1 fruit fly cellular context compared by ENCODE assay signal in genomic region chr3L:14166271-14166670, dm6.
TF ChIP-seq lines count a peak whose summit lies in the region.

No protein-coding gene starts in this region.

TF ChIP-seq in whole organism, embryonic, 481 proteins besides CTCF, POLR2A, EP300 and RAD21 (continued from another document and continues in another):
- TF ChIP-seq ttk (GFP tag; IDR thresholded peaks at IDR 0.05; lab: Robert Waterston, UW) (0 out of 2 replicates have a peak, but pooled peaks have one; percentile 23), CG15269 (tag; optimal IDR thresholded peaks at IDR 0.05; lab: Kevin White, UChicago) (no peak), wor (GFP tag; IDR thresholded peaks at IDR 0.05; lab: Robert Waterston, UW) (no peak), Lpt (GFP tag; optimal IDR thresholded peaks at IDR 0.05; lab: Kevin White, UChicago) (no peak), Xrp1 (GFP tag; IDR thresholded peaks at IDR 0.05; lab: Robert Waterston, UW) (peak; percentile 56; the same call in 1 of the 2 replicates), CG15601 (tag; optimal IDR thresholded peaks at IDR 0.05; lab: Kevin White, UChicago) (peak; percentile 37), nerfin-1 (tag; optimal IDR thresholded peaks at IDR 0.05; lab: Kevin White, UChicago) (no peak), CG11723 (GFP tag; optimal IDR thresholded peaks at IDR 0.05; lab: Kevin White, UChicago) (no peak), HLH54F (GFP tag; optimal IDR thresholded peaks at IDR 0.05; lab: Kevin White, UChicago) (no peak), bab2 (GFP tag; optimal IDR thresholded peaks at IDR 0.05; lab: Kevin White, UChicago) (no peak), CG7839 (tag; optimal IDR thresholded peaks at IDR 0.05; lab: Kevin White, UChicago) (peak; percentile 38), CG4820 (GFP tag; optimal IDR thresholded peaks at IDR 0.05; lab: Kevin White, UChicago) (peak; percentile 29), Ets65A (GFP tag; lab: Kevin White, UChicago) (peak; percentile 33), BEAF-32 (GFP tag; optimal IDR thresholded peaks at IDR 0.05; lab: Kevin White, UChicago) (no peak), CG2120 (GFP tag; optimal IDR thresholded peaks at IDR 0.05; lab: Kevin White, UChicago) (no peak), Sin3A (optimal IDR thresholded peaks at IDR 0.05; lab: Kevin White, UChicago) (no peak), Vsx1 (GFP tag; optimal IDR thresholded peaks at IDR 0.05; lab: Kevin White, UChicago) (no peak), Oli (tag; optimal IDR thresholded peaks at IDR 0.05; lab: Kevin White, UChicago) (peak; percentile 46), CG2202 (tag; optimal IDR thresholded peaks at IDR 0.05; lab: Kevin White, UChicago) (peak; percentile 12), CG2712 (tag; optimal IDR thresholded peaks at IDR 0.05; lab: Kevin White, UChicago) (peak; percentile 38), CG16813 (GFP tag; IDR thresholded peaks at IDR 0.05; lab: Robert Waterston, UW; ENCODE audit: partially characterized antibody) (0 out of 3 replicates have a peak, but pooled peaks have one; percentile 21), fd3F (GFP tag; optimal IDR thresholded peaks at IDR 0.05; lab: Kevin White, UChicago) (no peak), CG10147 (GFP tag; optimal IDR thresholded peaks at IDR 0.05; lab: Kevin White, UChicago) (no peak), CG9727 (GFP tag; optimal IDR thresholded peaks at IDR 0.05; lab: Kevin White, UChicago) (peak; percentile 15), CG15479 (GFP tag; optimal IDR thresholded peaks at IDR 0.05; lab: Kevin White, UChicago) (no peak), gro (GFP tag; optimal IDR thresholded peaks at IDR 0.05; lab: Kevin White, UChicago) (no peak), bigmax (GFP tag; optimal IDR thresholded peaks at IDR 0.05; lab: Kevin White, UChicago) (no peak), pnt (GFP tag; optimal IDR thresholded peaks at IDR 0.05; lab: Kevin White, UChicago) (no peak), Ptx1 (GFP tag; IDR thresholded peaks at IDR 0.05; lab: Robert Waterston, UW) (no peak; the same call in 1 of the 2 replicates), pfk (GFP tag; optimal IDR thresholded peaks at IDR 0.05; lab: Kevin White, UChicago) (no peak), NC2β (GFP tag; optimal IDR thresholded peaks at IDR 0.05; lab: Kevin White, UChicago) (peak; percentile 31), CG4854 (GFP tag; optimal IDR thresholded peaks at IDR 0.05; lab: Kevin White, UChicago) (no peak), eyg (GFP tag; optimal IDR thresholded peaks at IDR 0.05; lab: Kevin White, UChicago) (no peak), sr (GFP tag; IDR thresholded peaks at IDR 0.05; lab: Robert Waterston, UW) (no peak), lov (optimal IDR thresholded peaks at IDR 0.05; lab: Kevin White, UChicago) (no peak), lov (GFP tag; IDR thresholded peaks at IDR 0.05; lab: Robert Waterston, UW) (no peak), hkb (optimal IDR thresholded peaks at IDR 0.05; lab: Kevin White, UChicago) (no peak), hkb (GFP tag; IDR thresholded peaks at IDR 0.05; lab: Robert Waterston, UW) (peak; percentile 35; the same call in 1 of the 2 replicates), zen (tag; optimal IDR thresholded peaks at IDR 0.05; lab: Kevin White, UChicago) (peak; percentile 27), Elba2 (GFP tag; optimal IDR thresholded peaks at IDR 0.05; lab: Kevin White, UChicago) (no peak), Bdp1 (GFP tag; optimal IDR thresholded peaks at IDR 0.05; lab: Kevin White, UChicago) (no peak), ind (GFP tag; optimal IDR thresholded peaks at IDR 0.05; lab: Kevin White, UChicago) (peak; percentile 15), CG30020 (tag; optimal IDR thresholded peaks at IDR 0.05; lab: Kevin White, UChicago) (no peak), kni (GFP tag; optimal IDR thresholded peaks at IDR 0.05; lab: Kevin White, UChicago) (no peak), az2 (GFP tag; optimal IDR thresholded peaks at IDR 0.05; lab: Kevin White, UChicago) (peak; percentile 49), CG17359 (tag; optimal IDR thresholded peaks at IDR 0.05; lab: Kevin White, UChicago) (peak; percentile 24), lab (GFP tag; optimal IDR thresholded peaks at IDR 0.05; lab: Kevin White, UChicago) (no peak), PHDP (tag; optimal IDR thresholded peaks at IDR 0.05; lab: Kevin White, UChicago) (peak; percentile 16), HHEX (GFP tag; optimal IDR thresholded peaks at IDR 0.05; lab: Kevin White, UChicago) (no peak), Hey (tag; optimal IDR thresholded peaks at IDR 0.05; lab: Kevin White, UChicago) (no peak), tgo (GFP tag; IDR thresholded peaks at IDR 0.05; lab: Robert Waterston, UW) (no peak), gsb (GFP tag; IDR thresholded peaks at IDR 0.05; lab: Robert Waterston, UW) (no peak), CG33557 (GFP tag; optimal IDR thresholded peaks at IDR 0.05; lab: Kevin White, UChicago) (no peak), CG4404 (GFP tag; IDR thresholded peaks at IDR 0.05; lab: Robert Waterston, UW) (peak; percentile 16; the same call in 1 of the 2 replicates), Hsf (GFP tag; optimal IDR thresholded peaks at IDR 0.05; lab: Kevin White, UChicago) (peak; percentile 7), prd (optimal IDR thresholded peaks at IDR 0.05; lab: Kevin White, UChicago) (no peak), prd (GFP tag; IDR thresholded peaks at IDR 0.05; lab: Robert Waterston, UW) (peak; percentile 68; the same call in 2 of the 3 replicates), Drgx (GFP tag; IDR thresholded peaks at IDR 0.05; lab: Robert Waterston, UW) (no peak), sqz (GFP tag; optimal IDR thresholded peaks at IDR 0.05; lab: Kevin White, UChicago) (no peak), CG7357 (GFP tag; IDR thresholded peaks at IDR 0.05; lab: Robert Waterston, UW) (no peak), tll (GFP tag; optimal IDR thresholded peaks at IDR 0.05; lab: Kevin White, UChicago) (no peak), CG13287 (GFP tag; IDR thresholded peaks at IDR 0.05; lab: Robert Waterston, UW; ENCODE audit: partially characterized antibody) (no peak), CG31365 (tag; optimal IDR thresholded peaks at IDR 0.05; lab: Kevin White, UChicago) (no peak), Sry-δ (GFP tag; optimal IDR thresholded peaks at IDR 0.05; lab: Kevin White, UChicago) (no peak), caup (GFP tag; optimal IDR thresholded peaks at IDR 0.05; lab: Kevin White, UChicago; ENCODE audit: severe bottlenecking) (no peak), Chrac-16 (GFP tag; optimal IDR thresholded peaks at IDR 0.05; lab: Kevin White, UChicago) (peak; percentile 39), Spps (tag; optimal IDR thresholded peaks at IDR 0.05; lab: Kevin White, UChicago) (no peak), CG12219 (GFP tag; optimal IDR thresholded peaks at IDR 0.05; lab: Kevin White, UChicago) (no peak), CG32772 (GFP tag; IDR thresholded peaks at IDR 0.05; lab: Robert Waterston, UW) (peak; percentile 25; the same call in 1 of the 2 replicates), E2f1 (GFP tag; IDR thresholded peaks at IDR 0.05; lab: Robert Waterston, UW) (no peak), CG18476 (GFP tag; optimal IDR thresholded peaks at IDR 0.05; lab: Kevin White, UChicago) (no peak), kah (GFP tag; optimal IDR thresholded peaks at IDR 0.05; lab: Kevin White, UChicago) (no peak), Sry-β (GFP tag; optimal IDR thresholded peaks at IDR 0.05; lab: Kevin White, UChicago) (no peak), seq (GFP tag; IDR thresholded peaks at IDR 0.05; lab: Robert Waterston, UW) (no peak), jumu (GFP tag; optimal IDR thresholded peaks at IDR 0.05; lab: Kevin White, UChicago) (no peak), CG12769 (tag; optimal IDR thresholded peaks at IDR 0.05; lab: Kevin White, UChicago) (no peak), tx (GFP tag; optimal IDR thresholded peaks at IDR 0.05; lab: Kevin White, UChicago) (no peak), Dll (GFP tag; IDR thresholded peaks at IDR 0.05; lab: Robert Waterston, UW; ENCODE audit: partially characterized antibody) (no peak), Ets97D (GFP tag; optimal IDR thresholded peaks at IDR 0.05; lab: Kevin White, UChicago) (no peak), CG6175 (GFP tag; IDR thresholded peaks at IDR 0.05; lab: Robert Waterston, UW) (no peak), CG31388 (GFP tag; optimal IDR thresholded peaks at IDR 0.05; lab: Kevin White, UChicago) (no peak), fu2 (GFP tag; optimal IDR thresholded peaks at IDR 0.05; lab: Kevin White, UChicago) (no peak), CG34224 (GFP tag; IDR thresholded peaks at IDR 0.05; lab: Robert Waterston, UW; ENCODE audit: partially characterized antibody) (no peak), phol (tag; optimal IDR thresholded peaks at IDR 0.05; lab: Kevin White, UChicago) (peak; percentile 44), salm (tag; optimal IDR thresholded peaks at IDR 0.05; lab: Kevin White, UChicago) (no peak), CG10366 (GFP tag; IDR thresholded peaks at IDR 0.05; lab: Robert Waterston, UW) (0 out of 2 replicates have a peak, but pooled peaks have one; percentile 28), CG12236 (GFP tag; optimal IDR thresholded peaks at IDR 0.05; lab: Kevin White, UChicago) (no peak), vfl (GFP tag; optimal IDR thresholded peaks at IDR 0.05; lab: Kevin White, UChicago) (no peak), nau (GFP tag; optimal IDR thresholded peaks at IDR 0.05; lab: Kevin White, UChicago) (no peak), mam (GFP tag; optimal IDR thresholded peaks at IDR 0.05; lab: Kevin White, UChicago) (no peak), dysf (GFP tag; IDR thresholded peaks at IDR 0.05; lab: Robert Waterston, UW) (no peak), lola (GFP tag; optimal IDR thresholded peaks at IDR 0.05; lab: Kevin White, UChicago) (peak in 1 of 3 experiments; percentile 58), Aef1 (GFP tag; IDR thresholded peaks at IDR 0.05; lab: Robert Waterston, UW) (no peak), CG15514 (GFP tag; optimal IDR thresholded peaks at IDR 0.05; lab: Kevin White, UChicago) (no peak), cwo (GFP tag; optimal IDR thresholded peaks at IDR 0.05; lab: Kevin White, UChicago) (no peak), dpn (GFP tag; optimal IDR thresholded peaks at IDR 0.05; lab: Kevin White, UChicago) (peak; percentile 17 to 42), CG32532 (GFP tag; IDR thresholded peaks at IDR 0.05; lab: Robert Waterston, UW) (no peak), nmo (GFP tag; optimal IDR thresholded peaks at IDR 0.05; lab: Kevin White, UChicago) (peak; percentile 50), exex (tag; optimal IDR thresholded peaks at IDR 0.05; lab: Kevin White, UChicago) (no peak), Atf6 (GFP tag; IDR thresholded peaks at IDR 0.05; lab: Robert Waterston, UW) (no peak), crol (GFP tag; IDR thresholded peaks at IDR 0.05; lab: Robert Waterston, UW) (no peak), Side (GFP tag; optimal IDR thresholded peaks at IDR 0.05; lab: Kevin White, UChicago) (no peak), Ravus (GFP tag; IDR thresholded peaks at IDR 0.05; lab: Robert Waterston, UW) (no peak), Rx (GFP tag; IDR thresholded peaks at IDR 0.05; lab: Robert Waterston, UW) (no peak), maf-S (GFP tag; optimal IDR thresholded peaks at IDR 0.05; lab: Kevin White, UChicago) (no peak), Blimp-1 (GFP tag; optimal IDR thresholded peaks at IDR 0.05; lab: Kevin White, UChicago) (peak; percentile 42), CG14050 (GFP tag; IDR thresholded peaks at IDR 0.05; lab: Robert Waterston, UW) (no peak), corto (GFP tag; optimal IDR thresholded peaks at IDR 0.05; lab: Kevin White, UChicago) (no peak), Doc3 (GFP tag; IDR thresholded peaks at IDR 0.05; lab: Robert Waterston, UW; ENCODE audit: partially characterized antibody) (no peak), H15 (GFP tag; IDR thresholded peaks at IDR 0.05; lab: Robert Waterston, UW) (no peak), CG9437 (GFP tag; optimal IDR thresholded peaks at IDR 0.05; lab: Kevin White, UChicago) (no peak), Ssrp (tag; optimal IDR thresholded peaks at IDR 0.05; lab: Kevin White, UChicago) (peak; percentile 45), CG7372 (GFP tag; IDR thresholded peaks at IDR 0.05; lab: Robert Waterston, UW) (no peak), CG4282 (GFP tag; optimal IDR thresholded peaks at IDR 0.05; lab: Kevin White, UChicago) (no peak), Taf1 (GFP tag; IDR thresholded peaks at IDR 0.05; lab: Robert Waterston, UW) (no peak), pan (optimal IDR thresholded peaks at IDR 0.05; lab: Kevin White, UChicago) (peak in 1 of 2 experiments; percentile 26), pan (GFP tag; optimal IDR thresholded peaks at IDR 0.05 in 1 of 2, IDR thresholded peaks at IDR 0.05 in 1 of 2) (peak in 1 of 2 experiments; percentile 34), CG6813 (GFP tag; optimal IDR thresholded peaks at IDR 0.05; lab: Kevin White, UChicago) (no peak), trh (GFP tag; optimal IDR thresholded peaks at IDR 0.05; lab: Kevin White, UChicago) (no peak), ATbp (GFP tag; optimal IDR thresholded peaks at IDR 0.05; lab: Kevin White, UChicago) (no peak), C15 (GFP tag; IDR thresholded peaks at IDR 0.05; lab: Robert Waterston, UW) (no peak), NFAT (GFP tag; IDR thresholded peaks at IDR 0.05; lab: Robert Waterston, UW) (no peak), D19B (GFP tag; optimal IDR thresholded peaks at IDR 0.05; lab: Kevin White, UChicago) (peak; percentile 32), tup (GFP tag; optimal IDR thresholded peaks at IDR 0.05; lab: Kevin White, UChicago) (no peak), pita (GFP tag; optimal IDR thresholded peaks at IDR 0.05; lab: Kevin White, UChicago) (no peak), Antp (GFP tag; optimal IDR thresholded peaks at IDR 0.05; lab: Kevin White, UChicago) (no peak), Trl (optimal IDR thresholded peaks at IDR 0.05; lab: Kevin White, UChicago) (no peak), Trl (GFP tag; optimal IDR thresholded peaks at IDR 0.05; lab: Kevin White, UChicago) (no peak), scrt (GFP tag; optimal IDR thresholded peaks at IDR 0.05; lab: Kevin White, UChicago) (no peak), Oaz (GFP tag; IDR thresholded peaks at IDR 0.05; lab: Robert Waterston, UW) (no peak), CG30431 (GFP tag; optimal IDR thresholded peaks at IDR 0.05; lab: Kevin White, UChicago) (peak; percentile 12), hth (optimal IDR thresholded peaks at IDR 0.05; lab: Kevin White, UChicago) (no peak), CoRest (tag; optimal IDR thresholded peaks at IDR 0.05; lab: Kevin White, UChicago) (peak; percentile 36), CG18619 (GFP tag; optimal IDR thresholded peaks at IDR 0.05; lab: Kevin White, UChicago) (no peak), Sox102F (GFP tag; optimal IDR thresholded peaks at IDR 0.05; lab: Kevin White, UChicago) (peak; percentile 54), CG8290 (GFP tag; optimal IDR thresholded peaks at IDR 0.05; lab: Kevin White, UChicago) (no peak), CG8290 (tag; optimal IDR thresholded peaks at IDR 0.05; lab: Kevin White, UChicago) (peak in 1 of 2 experiments; percentile 25), CG7271 (tag; optimal IDR thresholded peaks at IDR 0.05; lab: Kevin White, UChicago) (no peak)
